Fruit fly (Drosophila melanogaster) whole organism, wandering third instar larva: ENCODE results near the gene Gs2.

ENCODE experiments used
- Abd-B ChIP-seq: fragments of >200 bp; optimal IDR thresholded peaks from 2 replicates; lab custom pipeline; 2017; ENCODE audit warnings: missing biosample characterization, missing genetic modification characterization
- CG32264 ChIP-seq: fragments of 200-800 bp; sonication (Bioruptor generic); optimal IDR thresholded peaks from 2 replicates; lab custom pipeline; 2016; ENCODE audit warnings: missing biosample characterization, missing genetic modification characterization
- CG9705 ChIP-seq: fragments of 200-800 bp; sonication (Bioruptor generic); optimal IDR thresholded peaks from 2 replicates; lab custom pipeline; 2018; ENCODE audit warnings: missing biosample characterization, mild to moderate bottlenecking, missing genetic modification characterization
- CrebA ChIP-seq: fragments of 200-800 bp; sonication (Bioruptor generic); optimal IDR thresholded peaks from 2 replicates; lab custom pipeline; 2016; ENCODE audit warnings: missing biosample characterization, mild to moderate bottlenecking, missing genetic modification characterization, borderline replicate concordance
- Dfd ChIP-seq: fragments of >200 bp; optimal IDR thresholded peaks from 2 replicates; lab custom pipeline; 2017; ENCODE audit warnings: missing biosample characterization, missing genetic modification characterization
- Dif ChIP-seq: fragments of 200-275, 200-300 bp; sonication (Bioruptor generic); optimal IDR thresholded peaks from 2 replicates; lab custom pipeline; 2018; ENCODE audit warnings: missing biosample characterization, missing genetic modification characterization; ENCODE audit not compliant: partially characterized antibody
- GATAd ChIP-seq: sonication (Bioruptor generic); optimal IDR thresholded peaks from 2 replicates; lab custom pipeline; 2016; ENCODE audit warnings: missing biosample characterization, missing genetic modification characterization
- HLH106 ChIP-seq: fragments of 200-800 bp; optimal IDR thresholded peaks from 3 replicates; lab custom pipeline; 2019; ENCODE audit warnings: missing biosample characterization, mild to moderate bottlenecking, missing genetic modification characterization, moderate library complexity
- Hnf4 ChIP-seq: fragments of 200-800 bp; sonication (Bioruptor generic); optimal IDR thresholded peaks from 2 replicates; lab custom pipeline; 2016; ENCODE audit warnings: missing biosample characterization, mild to moderate bottlenecking, missing genetic modification characterization
- Hr78 ChIP-seq: fragments of >200 bp; optimal IDR thresholded peaks from 2 replicates; lab custom pipeline; 2017; ENCODE audit warnings: missing biosample characterization, missing genetic modification characterization
- Hr83 ChIP-seq: fragments of 200-300 bp; sonication (Bioruptor generic); optimal IDR thresholded peaks from 2 replicates; lab custom pipeline; 2016; ENCODE audit warnings: missing biosample characterization, mild to moderate bottlenecking, missing genetic modification characterization, moderate library complexity; ENCODE audit not compliant: poor library complexity, severe bottlenecking
- Jra ChIP-seq: sonication (Bioruptor generic); optimal IDR thresholded peaks from 2 replicates; lab custom pipeline; 2016; ENCODE audit warnings: missing biosample characterization, missing genetic modification characterization
- Mio ChIP-seq: sonication (Bioruptor generic); optimal IDR thresholded peaks from 2 replicates; lab custom pipeline; 2016; ENCODE audit warnings: missing biosample characterization, missing genetic modification characterization
- N ChIP-seq: fragments of >200 bp; optimal IDR thresholded peaks from 2 replicates; lab custom pipeline; 2018; ENCODE audit warnings: missing biosample characterization, missing external identifiers, missing genetic modification characterization
- OdsH ChIP-seq: fragments of 200-800 bp; sonication (Bioruptor generic); optimal IDR thresholded peaks from 2 replicates; lab custom pipeline; 2016; ENCODE audit warnings: missing biosample characterization, mild to moderate bottlenecking, missing genetic modification characterization
- Rel ChIP-seq, 2 experiments: fragments of 200-800 bp; sonication (Bioruptor generic) in 1 of 2; optimal IDR thresholded peaks; 2 replicates in 1 of 2; 3 replicates in 1 of 2; lab custom pipeline; 2016 to 2019; ENCODE audit warnings: mild to moderate bottlenecking in 2 of 2, missing biosample characterization in 2 of 2, missing genetic modification characterization in 2 of 2, moderate library complexity in 1 of 2
- Sp1 ChIP-seq: fragments of 200-800 bp; sonication (Bioruptor generic); optimal IDR thresholded peaks from 3 replicates; lab custom pipeline; 2019; ENCODE audit warnings: missing biosample characterization, mild to moderate bottlenecking, missing genetic modification characterization, moderate library complexity
- Vsx2 ChIP-seq: fragments of 200-300, 225-300 bp; sonication (Bioruptor generic); optimal IDR thresholded peaks from 2 replicates; lab custom pipeline; 2018; ENCODE audit warnings: missing biosample characterization, missing genetic modification characterization; ENCODE audit not compliant: partially characterized antibody
- br ChIP-seq: fragments of 200-800 bp; sonication (Bioruptor generic); optimal IDR thresholded peaks from 2 replicates; lab custom pipeline; 2016; ENCODE audit warnings: missing biosample characterization, missing genetic modification characterization
- brk ChIP-seq: fragments of 200-800 bp; sonication (Bioruptor generic); optimal IDR thresholded peaks from 2 replicates; lab custom pipeline; 2016; ENCODE audit warnings: missing biosample characterization, mild to moderate bottlenecking, missing genetic modification characterization
- dl ChIP-seq, 2 experiments: fragments of 175-275, 200-275 bp in 1 of 2; fragments of 200-275 bp in 1 of 2; sonication (Bioruptor generic); optimal IDR thresholded peaks; lab custom pipeline; 2018; ENCODE audit warnings: mild to moderate bottlenecking in 2 of 2, missing biosample characterization in 2 of 2, missing genetic modification characterization in 2 of 2, moderate library complexity in 2 of 2; ENCODE audit not compliant: partially characterized antibody in 2 of 2, insufficient read depth in 1 of 2
- dmrt93B ChIP-seq: fragments of 200-800 bp; sonication (Bioruptor generic); optimal IDR thresholded peaks from 2 replicates; lab custom pipeline; 2018; ENCODE audit warnings: missing biosample characterization, mild to moderate bottlenecking, missing genetic modification characterization
- dsf ChIP-seq: sonication (Bioruptor generic); optimal IDR thresholded peaks from 2 replicates; lab custom pipeline; 2016; ENCODE audit warnings: missing biosample characterization, missing genetic modification characterization, borderline replicate concordance
- ey ChIP-seq: fragments of 200-800 bp; sonication (Bioruptor generic); optimal IDR thresholded peaks from 2 replicates; lab custom pipeline; 2016; ENCODE audit warnings: missing biosample characterization, missing genetic modification characterization
- foxo ChIP-seq, 2 experiments: fragments of 200-800 bp; sonication (Bioruptor generic); optimal IDR thresholded peaks; 2 replicates in 1 of 2; 3 replicates in 1 of 2; lab custom pipeline; 2016 to 2017; ENCODE audit warnings: missing biosample characterization in 2 of 2, missing genetic modification characterization in 2 of 2
- fru ChIP-seq: fragments of 200-800 bp; sonication (Bioruptor generic); optimal IDR thresholded peaks from 3 replicates; lab custom pipeline; 2016; ENCODE audit warnings: missing biosample characterization, mild to moderate bottlenecking, missing genetic modification characterization
- h ChIP-seq: fragments of 200-800 bp; sonication (Bioruptor generic); optimal IDR thresholded peaks from 3 replicates; lab custom pipeline; 2016; ENCODE audit warnings: missing biosample characterization, mild to moderate bottlenecking, missing genetic modification characterization
- jim ChIP-seq: fragments of 175-275, 200-325 bp; sonication (Bioruptor generic); optimal IDR thresholded peaks from 2 replicates; lab custom pipeline; 2016; ENCODE audit warnings: missing biosample characterization, mild to moderate bottlenecking, missing genetic modification characterization
- lola ChIP-seq: fragments of >200 bp; optimal IDR thresholded peaks from 2 replicates; lab custom pipeline; 2017; ENCODE audit warnings: missing biosample characterization, missing genetic modification characterization
- pan ChIP-seq: fragments of >200 bp; optimal IDR thresholded peaks from 2 replicates; lab custom pipeline; 2017
- psq ChIP-seq: fragments of 200-800 bp; sonication (Bioruptor generic); optimal IDR thresholded peaks from 3 replicates; lab custom pipeline; 2017; ENCODE audit warnings: missing biosample characterization, mild to moderate bottlenecking, missing genetic modification characterization, moderate library complexity
- rgr ChIP-seq: fragments of 200-800 bp; sonication (Bioruptor generic); optimal IDR thresholded peaks from 3 replicates; lab custom pipeline; 2016; ENCODE audit warnings: missing biosample characterization, mild to moderate bottlenecking, missing genetic modification characterization
- sage ChIP-seq: fragments of 200-800 bp; sonication (Bioruptor generic); optimal IDR thresholded peaks from 2 replicates; lab custom pipeline; 2016; ENCODE audit warnings: missing biosample characterization, mild to moderate bottlenecking, missing genetic modification characterization
- sv ChIP-seq: fragments of 200-800 bp; sonication (Bioruptor generic); optimal IDR thresholded peaks from 3 replicates; lab custom pipeline; 2016; ENCODE audit warnings: missing biosample characterization, missing genetic modification characterization
- tai ChIP-seq: sonication (Bioruptor generic); optimal IDR thresholded peaks from 2 replicates; lab custom pipeline; 2016; ENCODE audit warnings: missing biosample characterization, missing genetic modification characterization
- usp ChIP-seq: fragments of >200 bp; optimal IDR thresholded peaks from 2 replicates; lab custom pipeline; 2017; ENCODE audit warnings: missing biosample characterization, missing genetic modification characterization
- woc ChIP-seq: sonication (Bioruptor generic); optimal IDR thresholded peaks from 2 replicates; lab custom pipeline; 2016; ENCODE audit warnings: missing biosample characterization, mild to moderate bottlenecking, missing genetic modification characterization

Gene Gs2

DNA sequence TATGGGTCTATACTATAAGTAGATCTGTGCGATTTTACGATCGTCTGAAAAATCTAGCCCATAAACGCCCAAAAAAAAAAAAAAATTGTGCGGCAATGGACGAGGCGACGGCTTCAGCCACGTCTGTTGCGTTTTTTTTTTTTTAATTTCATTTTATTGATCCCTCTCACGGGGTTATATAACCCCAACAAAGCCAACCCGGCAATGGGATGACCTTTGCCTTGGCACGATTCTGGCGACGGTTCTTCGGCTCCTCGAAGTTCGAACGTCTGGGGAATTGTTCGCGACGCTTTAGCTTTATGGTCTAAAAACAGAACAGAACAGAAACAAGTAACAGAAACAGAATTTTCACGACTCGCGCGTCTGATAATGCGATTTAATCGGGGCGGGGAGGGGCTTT is 2.8 kb downstream of the Gs2 start:
- TF ChIP-seq CrebA (GFP tag; lab: Kevin White, UChicago) (no peak), Sp1 (GFP tag; lab: Kevin White, UChicago) (no peak), fru (GFP tag; lab: Kevin White, UChicago) (no peak), Abd-B (GFP tag; lab: Kevin White, UChicago) (no peak), h (GFP tag; lab: Kevin White, UChicago) (peak; percentile 0)

dm6 chrX:11425956-11426598 is 3.4 kb downstream of the Gs2 start:
- TF ChIP-seq dmrt93B (GFP tag; lab: Kevin White, UChicago) (no peak), Rel (GFP tag; optimal IDR thresholded peaks at IDR 0.05; lab: Kevin White, UChicago) (no peak), Rel (tag; optimal IDR thresholded peaks at IDR 0.05; lab: Kevin White, UChicago) (peak; percentile 45), Hr78 (GFP tag; lab: Kevin White, UChicago) (no peak), CG9705 (GFP tag; lab: Kevin White, UChicago) (no peak), jim (GFP tag; lab: Kevin White, UChicago) (peak; percentile 4)

dm6 chrX:11427282-11427689 is 4.7 kb downstream of the Gs2 start:
- TF ChIP-seq CG9705 (GFP tag; lab: Kevin White, UChicago) (no peak), psq (no peak), dl (GFP tag; optimal IDR thresholded peaks at IDR 0.05; lab: Kevin White, UChicago; ENCODE audit: insufficient read depth in 1 of 2, partially characterized antibody in 2 of 2) (no peak), fru (GFP tag; lab: Kevin White, UChicago) (peak; percentile 58), OdsH (GFP tag; lab: Kevin White, UChicago) (peak; percentile 22), Mio (GFP tag; lab: Kevin White, UChicago) (no peak), sage (GFP tag; lab: Kevin White, UChicago) (no peak), tai (no peak), GATAd (GFP tag; lab: Kevin White, UChicago) (no peak), dsf (GFP tag; lab: Kevin White, UChicago) (no peak), br (GFP tag; lab: Kevin White, UChicago) (peak; percentile 25), Hr78 (GFP tag; lab: Kevin White, UChicago) (no peak), CrebA (GFP tag; lab: Kevin White, UChicago) (no peak), h (GFP tag; lab: Kevin White, UChicago) (peak; percentile 59), Sp1 (GFP tag; lab: Kevin White, UChicago) (peak; percentile 42), rgr (GFP tag; lab: Kevin White, UChicago) (peak; percentile 28), Rel (GFP tag; optimal IDR thresholded peaks at IDR 0.05; lab: Kevin White, UChicago) (no peak), Rel (tag; optimal IDR thresholded peaks at IDR 0.05; lab: Kevin White, UChicago) (peak; percentile 56), Dif (GFP tag; lab: Kevin White, UChicago) (no peak), foxo (GFP tag; optimal IDR thresholded peaks at IDR 0.05; lab: Kevin White, UChicago) (peak in 1 of 2 experiments; percentile 25), lola (GFP tag; lab: Kevin White, UChicago) (no peak), HLH106 (tag; lab: Kevin White, UChicago) (no peak), CG32264 (GFP tag; lab: Kevin White, UChicago) (no peak), pan (lab: Kevin White, UChicago) (no peak), Jra (GFP tag; lab: Kevin White, UChicago) (no peak), dmrt93B (GFP tag; lab: Kevin White, UChicago) (no peak), sv (GFP tag; lab: Kevin White, UChicago) (no peak), Hr83 (peak; percentile 19), Abd-B (GFP tag; lab: Kevin White, UChicago) (no peak), jim (GFP tag; lab: Kevin White, UChicago) (no peak), Dfd (GFP tag; lab: Kevin White, UChicago) (no peak), Hnf4 (GFP tag; lab: Kevin White, UChicago) (no peak), N (GFP tag; lab: Kevin White, UChicago) (no peak), Vsx2 (GFP tag; lab: Kevin White, UChicago) (no peak), brk (no peak), ey (GFP tag; lab: Kevin White, UChicago) (no peak), usp (no peak), woc (GFP tag; lab: Kevin White, UChicago) (no peak)
